Worm (Caenorhabditis elegans) whole organism, L3 larva: Measurements from ENCODE around the gene fbxa-206.

ENCODE experiments used
- daf-12 ChIP-seq: fragments of 150-350 bp; optimal IDR thresholded peaks from 2 replicates; lab custom pipeline; 2014; ENCODE audit warnings: missing biosample characterization, missing genetic modification reagents, missing genetic modification characterization
- unc-39 ChIP-seq: sonication (generic microtip); optimal IDR thresholded peaks from 4 replicates; lab custom pipeline; 2017; ENCODE audit warnings: missing biosample characterization, missing genetic modification characterization

- TF ChIP-seq daf-12 (tag; lab: Kevin White, UChicago) (no peak), unc-39 (tag; lab: Kevin White, UChicago) (no peak)
These were observed at the start of gene fbxa-206, which contains the start of gene Y102A5C.2 for ce11 chrV:16918378-16918777.
